Worm (Caenorhabditis elegans): ENCODE measurements around the gene ZK899.5.

DNA sequence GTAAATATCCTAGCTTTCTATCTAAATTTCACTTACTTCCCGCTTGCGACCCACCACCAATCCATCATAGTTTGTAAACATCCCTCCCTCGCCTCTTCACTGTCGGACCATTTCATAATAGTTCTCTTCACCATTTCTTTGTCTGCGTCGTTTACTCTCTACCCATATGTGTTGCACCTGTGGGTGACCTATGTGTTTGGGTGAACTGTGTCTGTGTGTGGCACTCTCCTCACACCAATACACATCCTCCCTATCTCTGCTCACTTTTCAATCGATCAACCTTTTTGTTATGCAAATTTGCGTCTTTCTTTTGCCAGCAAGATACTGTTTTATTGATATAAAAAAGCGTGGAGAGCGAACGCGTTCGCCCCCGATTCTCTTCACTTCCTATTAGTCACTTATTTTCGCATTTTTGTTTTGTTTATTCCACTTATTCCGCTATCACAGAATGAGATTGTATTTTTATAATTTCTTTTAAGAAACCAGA, 44.2 kb upstream of the ZK899.5 start:
- TF ChIP-seq pes-1 (GFP tag; IDR thresholded peaks at IDR 0.05) (no peak), F13C5.2 (tag; optimal IDR thresholded peaks at IDR 0.05) (no peak), hmg-4 (GFP tag; optimal IDR thresholded peaks at IDR 0.05) (peak; percentile 4), ama-1 (optimal IDR thresholded peaks at IDR 0.05) (no peak), sea-1 (GFP tag; conservative IDR thresholded peaks at IDR 0.05) (no peak), aly-1 (tag; optimal IDR thresholded peaks at IDR 0.05) (no peak), ceh-13 (GFP tag; optimal IDR thresholded peaks at IDR 0.05) (no peak), hnd-1 (tag; optimal IDR thresholded peaks at IDR 0.05) (no peak), B0310.2 (tag; optimal IDR thresholded peaks at IDR 0.05) (no peak), ceh-36 (tag; optimal IDR thresholded peaks at IDR 0.05) (no peak), ets-7 (tag; optimal IDR thresholded peaks at IDR 0.05) (no peak), scrt-1 (GFP tag; IDR thresholded peaks at IDR 0.05) (peak; percentile 44; the same call in 1 of the 2 replicates), flt-1 (GFP tag; IDR thresholded peaks at IDR 0.05) (no peak)

Measured in whole organism, early embryonic.